Fruit fly (Drosophila melanogaster) ovary, adult (tissue): ENCODE data around the gene BBS5.

Source experiments
- CG17801 ChIP-seq: fragments of 200-800 bp; optimal IDR thresholded peaks from 2 replicates; lab custom pipeline; 2019; ENCODE audit warnings: missing biosample characterization, mild to moderate bottlenecking, missing genetic modification characterization, moderate library complexity; ENCODE audit not compliant: partially characterized antibody

Gene BBS5

DNA sequence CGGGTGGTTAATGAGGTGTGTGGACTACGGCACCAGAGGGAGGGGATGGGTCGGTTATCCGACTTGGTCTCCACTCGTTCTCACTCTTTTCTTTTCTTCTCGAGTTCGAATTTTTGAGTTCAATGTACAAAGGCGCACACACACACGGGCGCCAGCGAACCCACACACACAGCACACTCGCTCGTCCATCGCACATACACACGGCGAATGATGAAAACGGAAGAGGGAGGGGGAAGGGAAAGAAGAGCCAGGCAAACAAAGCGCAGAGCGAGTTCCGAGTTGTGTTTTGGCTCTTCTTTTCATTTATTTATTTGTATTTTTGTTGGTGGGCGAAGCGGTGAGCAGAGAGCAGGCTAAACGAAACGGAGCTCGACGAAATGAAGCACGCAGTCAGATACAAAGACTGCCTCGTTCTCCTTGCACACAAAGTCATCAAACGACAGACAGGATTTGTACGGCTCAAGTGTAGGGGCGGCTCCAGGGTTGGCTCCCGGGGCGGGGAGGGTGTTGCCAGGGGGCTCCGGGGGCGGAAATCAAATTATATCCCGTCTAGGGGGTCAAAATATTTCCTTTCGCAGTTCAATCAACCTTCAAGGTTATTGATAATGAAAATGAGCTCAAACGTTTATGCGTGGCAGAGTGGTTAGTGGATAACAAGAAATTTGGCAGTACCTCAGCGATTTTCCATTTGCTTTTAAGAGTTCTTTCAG lies 6.0 kb upstream of the BBS5 start:
- peak; percentile 20 for TF ChIP-seq CG17801 (GFP tag; lab: Kevin White, UChicago)

dm6 chr3R:4811124-4811935 lies 4.8 kb upstream of the BBS5 start, which contains the start of gene Gmppb:
Gene Gmppb, plus strand, starts transcription at chr3R:4811444.
- no peak for TF ChIP-seq CG17801 (GFP tag; lab: Kevin White, UChicago)

DNA sequence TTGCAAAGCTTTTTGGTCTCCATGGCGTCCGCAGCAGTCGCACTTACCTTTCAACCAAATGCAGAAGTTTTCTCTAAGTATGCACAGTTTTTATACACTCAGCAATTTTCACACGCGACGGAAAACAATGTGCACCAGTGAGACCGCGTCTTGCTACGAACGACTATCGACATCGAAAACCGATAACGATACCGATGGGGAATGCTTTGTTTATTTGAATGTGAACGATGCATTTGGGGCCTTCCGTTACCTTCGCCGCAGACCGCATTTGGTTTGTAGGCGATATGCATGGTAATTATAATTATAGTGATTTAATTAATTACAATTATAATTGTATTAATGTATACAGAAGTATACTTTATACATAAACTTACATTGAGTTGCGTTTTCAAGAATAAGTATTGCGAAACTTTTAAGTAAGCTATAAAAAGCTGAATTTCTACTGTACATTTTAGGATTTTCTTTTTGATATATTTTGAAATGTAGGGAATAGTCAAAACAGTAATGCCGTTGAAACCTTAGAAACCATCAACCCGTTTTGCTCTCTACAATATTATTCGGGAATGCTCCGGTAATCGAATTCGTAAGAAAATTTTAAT lies 4.1 kb upstream of the BBS5 start, which contains the start of the genes Hus1-like and ctrip:
TSS of gene Hus1-like (minus strand) at position 161 of the 599 bp plus-strand sequence.
TSS of gene ctrip (minus strand) at position 161 of the 599 bp plus-strand sequence.
- peak; percentile 41 for TF ChIP-seq CG17801 (GFP tag; lab: Kevin White, UChicago)

DNA sequence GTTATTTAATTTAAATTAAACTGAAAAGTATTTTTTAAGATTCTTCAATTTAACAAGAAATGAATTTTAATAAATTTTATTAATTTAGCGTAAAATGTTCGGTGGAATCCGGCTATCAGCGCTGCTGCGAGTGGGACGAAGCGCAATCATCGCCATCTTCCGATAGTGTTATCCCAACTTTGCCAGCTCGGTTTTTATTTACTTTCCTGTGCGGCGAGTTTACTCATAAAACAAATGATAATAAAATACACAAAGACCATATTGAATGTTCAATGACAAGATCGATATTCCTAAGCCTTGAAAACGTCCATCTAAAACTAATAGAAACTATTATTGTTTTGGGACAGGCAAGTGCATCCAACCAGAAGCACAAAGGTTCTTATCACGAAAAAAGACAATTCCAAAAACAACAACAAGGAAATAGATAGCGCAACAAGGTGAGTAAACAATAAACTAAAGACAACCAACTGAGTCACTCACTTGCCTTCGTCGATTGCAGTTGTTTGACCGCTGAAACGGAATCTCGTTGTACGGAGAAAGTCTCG lies 2.9 kb upstream of the BBS5 start:
- TF ChIP-seq CG17801 (GFP tag; lab: Kevin White, UChicago), result peak; percentile 29

DNA sequence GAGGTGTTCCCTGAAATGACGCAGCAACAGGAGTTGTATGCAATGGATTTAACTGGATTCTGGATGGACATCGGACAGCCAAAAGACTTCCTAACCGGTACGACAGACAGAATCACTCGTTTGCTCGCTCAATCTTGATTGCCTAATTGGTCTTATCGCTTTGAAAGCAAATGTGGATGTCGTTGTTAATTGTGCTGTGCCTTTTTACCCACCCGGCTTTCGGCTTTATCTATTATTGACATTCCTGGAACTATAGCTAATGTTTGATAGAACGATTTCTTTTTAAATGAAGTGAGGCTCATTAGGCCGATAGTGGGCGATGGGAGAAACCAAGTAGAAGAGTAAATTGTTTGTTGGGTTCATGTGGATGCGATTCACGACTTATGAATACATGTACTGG lies 1.4 kb upstream of the BBS5 start:
- no peak for TF ChIP-seq CG17801 (GFP tag; lab: Kevin White, UChicago)

DNA sequence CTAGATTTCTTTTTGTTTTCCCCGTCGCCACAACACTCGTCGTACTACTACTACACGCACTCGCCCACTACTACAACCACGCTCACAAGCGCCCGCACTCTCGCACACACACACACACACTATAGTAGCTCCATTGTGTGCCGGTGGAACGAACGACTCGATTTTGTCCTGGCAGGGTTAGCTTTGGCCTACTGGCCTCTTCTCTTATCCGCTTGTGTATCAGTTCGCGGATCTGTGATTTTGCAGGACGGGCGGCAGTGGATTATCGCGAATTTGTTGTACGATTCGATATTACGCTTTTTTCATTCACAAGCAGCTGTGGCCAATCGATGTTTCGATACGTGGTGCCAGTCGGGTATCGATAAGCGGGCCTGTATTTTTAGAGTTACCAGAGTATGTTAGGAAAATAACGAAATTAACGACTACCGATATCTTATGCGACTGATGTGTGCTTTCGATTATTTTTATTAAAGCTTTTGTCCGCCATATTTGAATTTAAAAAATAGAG lies 5.0 kb downstream of the BBS5 start, which contains the start of gene CG14657:
TSS of gene CG14657 (minus strand) at position 335 of the 508 bp plus-strand sequence.
- TF ChIP-seq CG17801 (GFP tag; lab: Kevin White, UChicago), result no peak

- TF ChIP-seq CG17801 (GFP tag; lab: Kevin White, UChicago), result no peak
These were observed 9.1 kb downstream of the BBS5 start for dm6 chr3R:4825188-4825587.

- TF ChIP-seq CG17801 (GFP tag; lab: Kevin White, UChicago), result no peak
These were observed 14.3 kb downstream of the BBS5 start, which contains the start of gene CG14658 for dm6 chr3R:4830413-4830812. Gene CG14658, minus strand, starts transcription at chr3R:4830513.

DNA sequence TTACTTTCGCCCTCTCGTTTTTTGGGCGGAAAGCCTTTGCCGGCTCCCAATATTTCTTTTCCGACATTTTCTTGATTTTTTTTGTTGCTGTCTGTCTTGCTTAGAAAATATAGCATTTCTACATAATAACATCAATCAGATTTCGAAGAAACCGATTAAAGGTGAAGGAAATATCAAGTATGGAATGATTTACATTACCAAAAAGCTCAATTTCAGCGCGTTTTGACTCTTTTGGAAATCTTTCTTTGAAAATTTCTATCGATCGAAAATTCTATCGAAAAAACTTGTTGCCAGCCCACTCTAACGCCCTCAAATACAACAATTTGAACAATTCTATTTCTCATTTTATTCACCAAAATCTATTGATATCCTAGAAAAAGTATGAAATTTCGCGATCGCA lies 15.1 kb downstream of the BBS5 start, which contains the start of gene CG14659:
TSS of gene CG14659 (minus strand) at position 101 of the 400 bp plus-strand sequence.
- no peak for TF ChIP-seq CG17801 (GFP tag; lab: Kevin White, UChicago)

DNA sequence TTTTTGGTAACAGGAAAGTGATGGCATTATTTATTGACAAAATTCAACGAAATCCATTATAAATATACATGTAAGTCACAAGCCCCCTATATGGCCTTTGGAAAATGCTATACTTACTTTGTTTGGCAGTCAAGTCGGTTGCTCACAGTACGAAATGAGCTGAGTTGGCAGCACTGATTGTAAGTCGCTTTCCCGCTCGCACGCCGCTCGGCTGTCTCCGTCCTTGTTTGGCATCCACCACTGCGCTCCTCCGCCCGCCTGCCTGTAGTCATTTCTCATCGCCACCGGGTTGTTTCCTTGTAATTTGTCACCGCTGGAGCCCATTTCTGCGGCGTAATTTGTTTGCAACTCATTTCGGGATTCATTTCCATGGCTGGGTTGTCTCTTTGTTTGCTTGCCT lies 17.5 kb downstream of the BBS5 start:
- TF ChIP-seq CG17801 (GFP tag; lab: Kevin White, UChicago), result no peak

- TF ChIP-seq CG17801 (GFP tag; lab: Kevin White, UChicago), result no peak
These were observed 19.2 kb downstream of the BBS5 start for dm6 chr3R:4835315-4835714.

DNA sequence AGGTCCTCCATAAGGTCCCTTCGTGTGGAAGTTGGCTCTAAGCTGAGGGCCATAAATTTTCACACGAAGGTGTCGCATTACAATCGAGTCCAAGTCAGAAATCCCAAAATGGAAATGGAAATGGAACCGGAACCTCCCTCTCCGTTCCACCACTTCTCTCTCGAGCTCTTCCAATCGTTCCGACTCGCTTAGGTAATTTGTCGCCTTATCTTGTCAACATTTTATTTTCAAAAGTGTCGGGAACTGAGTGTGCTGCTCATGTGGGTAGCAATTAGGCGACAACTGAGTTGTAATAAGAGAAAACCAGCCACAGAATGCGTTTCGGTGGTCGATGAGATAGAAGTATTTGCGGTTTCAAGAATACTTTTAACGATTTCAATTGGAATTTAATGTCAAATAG lies 24.6 kb downstream of the BBS5 start:
- no peak for TF ChIP-seq CG17801 (GFP tag; lab: Kevin White, UChicago)

- no peak for TF ChIP-seq CG17801 (GFP tag; lab: Kevin White, UChicago)
These were observed 26.8 kb downstream of the BBS5 start for dm6 chr3R:4842958-4843357.

dm6 chr3R:4845353-4845752 lies 29.2 kb downstream of the BBS5 start:
- no peak for TF ChIP-seq CG17801 (GFP tag; lab: Kevin White, UChicago)
